Worm (Caenorhabditis elegans) whole organism, early embryonic: ENCODE results near the gene rin-1.

ENCODE experiments used
- B0310.2 ChIP-seq: sonication (generic microtip); optimal IDR thresholded peaks from 2 replicates; lab custom pipeline; 2016; ENCODE audit warnings: mild to moderate bottlenecking, missing genetic modification characterization, missing compliant biosample characterization
- F13C5.2 ChIP-seq: sonication (generic microtip); optimal IDR thresholded peaks from 2 replicates; lab custom pipeline; 2017; ENCODE audit warnings: mild to moderate bottlenecking, missing genetic modification characterization, inconsistent platforms, missing compliant biosample characterization
- aly-1 ChIP-seq: sonication (generic microtip); optimal IDR thresholded peaks from 2 replicates; lab custom pipeline; 2016; ENCODE audit warnings: missing genetic modification characterization, missing compliant biosample characterization
- ama-1 ChIP-seq: fragments of 150-350 bp; optimal IDR thresholded peaks from 2 replicates; lab custom pipeline; 2014
- ceh-13 ChIP-seq: fragments of 200-800 bp; sonication (Bioruptor generic); optimal IDR thresholded peaks from 2 replicates; lab custom pipeline; 2018; ENCODE audit warnings: mild to moderate bottlenecking, missing genetic modification characterization, missing compliant biosample characterization
- ceh-36 ChIP-seq: sonication (generic microtip); optimal IDR thresholded peaks from 2 replicates; lab custom pipeline; 2016; ENCODE audit warnings: missing genetic modification characterization, inconsistent platforms, missing compliant biosample characterization
- ets-7 ChIP-seq: sonication (generic microtip); optimal IDR thresholded peaks from 2 replicates; lab custom pipeline; 2016; ENCODE audit warnings: missing genotype, missing genetic modification characterization, missing compliant biosample characterization
- flt-1 ChIP-seq: fragments of 200-800 bp; sonication (Bioruptor generic); IDR thresholded peaks from 2 replicates; pipeline ENCODE4 v1.3.6; 2022; ENCODE audit warnings: missing genetic modification characterization, missing compliant biosample characterization
- hmbx-1 ChIP-seq: sonication (generic microtip); optimal IDR thresholded peaks from 2 replicates; lab custom pipeline; 2016; ENCODE audit warnings: mild to moderate bottlenecking, missing genetic modification characterization, missing compliant biosample characterization
- hmg-4 ChIP-seq: fragments of 200-800 bp; sonication (Bioruptor generic); optimal IDR thresholded peaks from 2 replicates; lab custom pipeline; 2018; ENCODE audit warnings: mild to moderate bottlenecking, missing genetic modification characterization, missing compliant biosample characterization
- hnd-1 ChIP-seq: sonication (generic microtip); optimal IDR thresholded peaks from 2 replicates; lab custom pipeline; 2016; ENCODE audit warnings: missing genetic modification characterization, missing compliant biosample characterization
- pes-1 ChIP-seq: fragments of 200-800 bp; sonication (Bioruptor generic); IDR thresholded peaks from 2 replicates; pipeline ENCODE4 v1.3.6; 2022; ENCODE audit warnings: missing genetic modification reagents, missing genetic modification characterization, missing compliant biosample characterization
- scrt-1 ChIP-seq: fragments of 200-800 bp; sonication (Bioruptor generic); IDR thresholded peaks from 2 replicates; pipeline ENCODE4 v1.3.6; 2022; ENCODE audit warnings: missing genetic modification characterization, missing compliant biosample characterization
- sea-1 ChIP-seq: fragments of 200-800 bp; sonication (Bioruptor generic); conservative IDR thresholded peaks from 2 replicates; pipeline ENCODE4 v1.3.6; 2022; ENCODE audit warnings: missing genetic modification characterization, missing compliant biosample characterization
- tbx-11 ChIP-seq: fragments of 200-800 bp; sonication (Bioruptor generic); IDR thresholded peaks from 2 replicates; pipeline ENCODE4 v1.3.6; 2022; ENCODE audit warnings: missing genetic modification characterization, missing compliant biosample characterization
- tbx-37 ChIP-seq: fragments of 200-800 bp; sonication (Bioruptor generic); conservative IDR thresholded peaks from 2 replicates; pipeline ENCODE4 v1.3.6; 2022; ENCODE audit warnings: missing genetic modification reagents, missing genetic modification characterization, missing compliant biosample characterization
- tra-4 ChIP-seq: sonication (generic microtip); optimal IDR thresholded peaks from 2 replicates; lab custom pipeline; 2017; ENCODE audit warnings: missing genetic modification characterization, missing compliant biosample characterization

Gene rin-1

DNA sequence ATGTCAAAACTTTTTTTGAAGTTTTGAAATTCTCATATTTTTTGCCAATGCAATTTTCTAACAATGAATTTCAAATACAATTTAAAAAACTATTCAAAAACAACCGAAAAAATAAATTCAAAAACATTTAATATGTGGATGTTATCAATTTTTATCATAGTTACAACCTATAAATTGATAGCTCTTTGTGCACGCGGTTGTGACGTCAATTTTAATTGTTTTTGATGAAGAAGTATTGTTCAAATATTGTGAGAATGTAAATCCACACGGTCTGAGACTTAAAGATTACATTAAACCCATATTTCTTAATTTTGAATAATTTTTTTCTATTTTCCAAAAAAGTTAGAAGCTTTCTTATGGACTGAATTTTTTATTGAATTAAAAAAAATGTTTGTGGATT, 36.6 kb upstream of the rin-1 start:
- TF ChIP-seq hmbx-1 (tag; lab: Kevin White, UChicago) (no peak), tbx-37 (GFP tag; lab: Robert Waterston, UW) (no peak), ceh-36 (tag; lab: Kevin White, UChicago) (no peak), aly-1 (tag; lab: Kevin White, UChicago) (no peak), B0310.2 (no peak), tra-4 (tag; lab: Kevin White, UChicago) (no peak), scrt-1 (no peak)

DNA sequence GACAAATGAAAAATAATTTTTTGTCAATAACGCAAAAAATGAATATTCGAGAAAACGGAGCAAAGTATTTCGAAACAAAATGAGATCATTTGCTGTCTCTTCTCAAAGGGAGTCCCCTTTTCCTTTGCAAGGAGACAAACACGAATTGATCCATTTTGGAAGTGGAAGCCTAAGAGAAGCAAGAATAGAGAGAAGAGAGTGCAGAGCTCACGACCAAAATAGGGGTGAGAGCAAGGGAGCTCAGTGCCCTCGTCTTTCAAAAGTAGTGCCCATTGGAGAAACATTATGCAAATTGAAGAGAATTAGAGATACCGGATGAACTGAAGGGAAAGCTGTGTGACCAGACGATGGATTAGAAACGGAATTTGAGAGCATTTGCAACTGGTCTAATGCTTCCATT, 35.8 kb upstream of the rin-1 start:
- TF ChIP-seq tbx-11 (GFP tag; lab: Robert Waterston, UW) (no peak), ceh-36 (tag; lab: Kevin White, UChicago) (no peak), flt-1 (GFP tag; lab: Robert Waterston, UW) (no peak), sea-1 (GFP tag; lab: Robert Waterston, UW) (no peak), ets-7 (tag; lab: Kevin White, UChicago) (no peak), ama-1 (no peak), pes-1 (GFP tag; lab: Robert Waterston, UW) (no peak), hnd-1 (no peak), aly-1 (tag; lab: Kevin White, UChicago) (no peak), scrt-1 (no peak), B0310.2 (no peak), tbx-37 (GFP tag; lab: Robert Waterston, UW) (no peak), ceh-13 (GFP tag; lab: Kevin White, UChicago) (no peak), hmbx-1 (tag; lab: Kevin White, UChicago) (no peak), tra-4 (tag; lab: Kevin White, UChicago) (no peak)

DNA sequence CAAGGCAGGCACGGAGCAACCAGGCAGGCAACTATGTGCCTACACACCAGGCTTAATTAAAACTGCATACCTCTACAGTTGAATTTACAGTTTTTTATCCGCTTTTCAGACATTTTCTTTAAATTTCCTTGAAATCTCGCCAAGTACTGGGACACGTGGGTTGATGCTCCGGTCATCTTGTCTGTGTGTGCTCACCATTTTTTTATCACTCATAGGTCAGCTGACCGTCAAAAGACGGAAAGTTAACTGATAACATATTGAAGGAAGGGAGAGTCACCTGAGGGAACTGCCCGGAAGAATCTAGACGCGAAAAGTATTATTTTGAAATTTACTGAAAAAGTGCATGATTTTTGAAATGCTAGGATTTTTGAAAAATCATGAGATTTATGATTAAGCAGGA, 35.1 kb upstream of the rin-1 start:
- TF ChIP-seq ceh-36 (tag; lab: Kevin White, UChicago) (no peak), ceh-13 (GFP tag; lab: Kevin White, UChicago) (no peak), tbx-37 (GFP tag; lab: Robert Waterston, UW) (no peak), tbx-11 (GFP tag; lab: Robert Waterston, UW) (no peak), scrt-1 (no peak), hmbx-1 (tag; lab: Kevin White, UChicago) (no peak)

DNA sequence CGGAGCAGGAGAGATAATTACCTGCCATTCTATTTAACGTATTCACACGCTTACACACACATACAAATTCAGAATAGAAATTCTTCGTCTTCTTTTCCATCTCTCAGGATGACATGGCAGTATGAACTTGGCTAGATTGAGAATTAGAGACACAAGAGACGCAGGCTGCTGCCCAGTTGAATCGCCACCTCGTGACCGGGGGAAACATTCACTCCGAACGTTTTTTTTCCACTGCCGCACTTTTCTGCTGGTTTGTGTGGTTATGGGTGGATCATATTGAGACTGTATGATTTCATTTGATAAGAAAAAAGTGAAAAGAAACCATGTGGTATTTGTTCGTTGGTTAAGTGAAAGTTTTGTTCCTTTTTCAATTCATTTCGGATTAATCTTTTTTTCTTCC, 34.2 kb upstream of the rin-1 start:
- TF ChIP-seq F13C5.2 (tag; lab: Kevin White, UChicago) (no peak), aly-1 (tag; lab: Kevin White, UChicago) (no peak), B0310.2 (no peak), ceh-13 (GFP tag; lab: Kevin White, UChicago) (no peak), hnd-1 (no peak), tra-4 (tag; lab: Kevin White, UChicago) (no peak), hmg-4 (no peak), sea-1 (GFP tag; lab: Robert Waterston, UW) (no peak), hmbx-1 (tag; lab: Kevin White, UChicago) (no peak), tbx-37 (GFP tag; lab: Robert Waterston, UW) (no peak), flt-1 (GFP tag; lab: Robert Waterston, UW) (no peak)

DNA sequence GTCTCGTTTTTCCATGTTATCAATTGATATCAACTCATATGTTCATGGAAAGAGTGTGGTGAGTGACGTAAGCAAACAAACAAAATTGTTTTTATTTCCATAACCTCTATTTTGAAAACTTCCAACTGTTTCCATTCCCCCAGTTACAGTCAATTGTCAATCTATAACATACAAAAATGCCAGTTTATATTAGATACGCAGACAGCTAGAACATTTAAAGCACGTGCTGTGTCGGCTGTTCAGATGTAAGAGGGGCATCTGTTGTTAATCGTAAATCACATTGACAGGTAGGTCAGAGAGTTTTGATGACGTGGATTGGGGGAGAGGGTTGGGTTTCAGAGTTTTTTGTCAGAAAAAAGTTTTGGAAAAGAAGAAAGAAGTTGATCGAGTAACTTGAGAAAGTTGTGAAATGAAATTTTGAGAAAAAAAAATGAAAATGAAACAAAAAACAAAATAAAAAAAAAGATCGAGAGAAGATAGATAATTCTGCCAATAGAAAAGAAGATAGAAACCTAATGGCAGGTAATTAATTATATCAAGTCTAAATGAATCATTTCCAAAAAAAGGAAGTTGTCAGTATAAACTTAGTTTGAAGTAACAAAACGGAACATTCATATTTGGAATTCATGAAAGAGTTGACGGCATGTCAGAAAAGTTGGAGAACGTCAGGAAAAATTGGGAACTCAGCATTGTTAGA, 33.3 kb upstream of the rin-1 start:
- no peak for TF ChIP-seq aly-1 (tag; lab: Kevin White, UChicago)
- no peak for TF ChIP-seq hmg-4
- TF ChIP-seq B0310.2 = no peak
- no peak for TF ChIP-seq F13C5.2 (tag; lab: Kevin White, UChicago)
- no peak for TF ChIP-seq sea-1 (GFP tag; lab: Robert Waterston, UW)
- no peak for TF ChIP-seq flt-1 (GFP tag; lab: Robert Waterston, UW)
- no peak for TF ChIP-seq tbx-37 (GFP tag; lab: Robert Waterston, UW)
- TF ChIP-seq pes-1 (GFP tag; lab: Robert Waterston, UW) = no peak
- no peak for TF ChIP-seq tbx-11 (GFP tag; lab: Robert Waterston, UW)
- no peak for TF ChIP-seq hnd-1
- no peak for TF ChIP-seq tra-4 (tag; lab: Kevin White, UChicago)
- TF ChIP-seq ets-7 (tag; lab: Kevin White, UChicago) = no peak
- TF ChIP-seq ama-1 = no peak
- no peak for TF ChIP-seq ceh-13 (GFP tag; lab: Kevin White, UChicago)
- TF ChIP-seq hmbx-1 (tag; lab: Kevin White, UChicago) = no peak
- no peak for TF ChIP-seq ceh-36 (tag; lab: Kevin White, UChicago)
- no peak for TF ChIP-seq scrt-1

DNA sequence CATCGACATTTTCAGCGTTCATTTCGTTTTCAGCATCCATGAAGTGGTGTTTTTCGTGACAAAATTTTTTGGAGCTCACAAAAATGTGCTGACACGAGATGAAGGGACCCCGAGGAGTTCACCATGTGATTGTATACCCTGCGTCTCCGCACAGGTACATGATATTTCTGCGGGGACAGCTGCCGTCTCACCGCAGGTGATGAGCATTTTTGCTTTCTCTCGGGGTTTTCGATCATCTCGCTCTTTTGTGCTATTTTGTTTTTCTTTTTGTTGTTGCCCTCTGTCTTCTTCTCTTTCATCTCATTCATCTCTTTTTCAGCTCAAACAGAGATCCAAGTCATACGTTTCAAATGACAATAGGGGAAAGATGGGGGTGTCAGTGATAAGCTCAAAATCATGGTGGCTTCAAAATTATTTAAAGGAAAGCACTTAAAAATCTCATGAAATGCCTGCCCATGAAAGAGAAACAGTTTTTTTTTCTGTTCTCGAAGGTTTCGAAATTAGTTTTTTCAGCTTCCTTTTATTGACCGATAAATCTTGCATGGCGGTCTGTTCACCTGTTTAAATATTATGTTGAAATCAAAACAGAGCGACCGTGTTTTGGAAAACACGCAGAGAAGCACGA, 32.0 kb upstream of the rin-1 start, which contains the start of gene ret-1:
Gene ret-1 (minus strand): TSS at position 123 of the 625 bp plus-strand sequence.
- TF ChIP-seq tra-4 (tag; lab: Kevin White, UChicago) (no peak), tbx-37 (GFP tag; lab: Robert Waterston, UW) (0 out of 2 replicates have a peak, but pooled peaks have one; percentile 11), hmg-4 (no peak)

DNA sequence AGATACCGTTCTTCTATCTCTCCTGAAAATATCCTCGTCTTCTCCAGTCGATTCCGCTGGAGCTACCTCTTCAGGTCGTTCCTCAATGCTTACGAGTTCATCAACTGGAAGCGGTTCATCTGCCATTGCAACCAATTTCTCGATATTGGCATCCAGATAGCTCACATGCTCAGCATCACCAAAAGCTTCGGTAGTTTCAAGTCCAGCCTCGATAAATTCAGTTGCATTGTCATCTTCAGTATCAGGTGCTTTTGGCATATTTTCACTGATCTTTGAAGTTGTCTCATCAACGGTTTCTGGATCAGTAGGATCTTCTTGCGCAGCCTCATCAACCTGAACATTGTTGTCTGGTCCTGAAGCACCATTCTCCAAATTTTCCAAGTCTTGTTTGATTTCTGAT, 26.3 kb upstream of the rin-1 start:
- no peak for TF ChIP-seq hmg-4
- TF ChIP-seq sea-1 (GFP tag; lab: Robert Waterston, UW) = no peak
- TF ChIP-seq ceh-13 (GFP tag; lab: Kevin White, UChicago) = no peak
- no peak for TF ChIP-seq ceh-36 (tag; lab: Kevin White, UChicago)

DNA sequence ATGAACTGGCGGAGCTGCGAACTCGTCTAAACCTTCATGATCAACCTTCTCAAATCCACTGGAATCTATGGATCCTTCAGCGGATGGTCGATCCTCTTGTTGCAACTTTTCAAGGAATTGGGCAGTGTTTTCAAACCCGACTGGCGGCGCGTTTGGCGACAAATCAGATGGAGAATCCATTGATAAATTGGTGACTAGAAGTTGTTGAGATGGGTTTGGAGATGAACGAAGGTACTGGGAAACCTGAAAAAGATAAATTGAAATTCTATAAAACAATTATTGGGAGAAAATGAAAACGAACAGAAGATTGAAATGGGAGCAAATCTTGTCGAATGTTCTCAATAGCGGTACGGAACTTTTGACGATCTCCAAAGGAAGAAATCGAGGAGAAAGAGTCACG, 22.7 kb upstream of the rin-1 start:
- no peak for TF ChIP-seq hnd-1
- no peak for TF ChIP-seq aly-1 (tag; lab: Kevin White, UChicago)
- no peak for TF ChIP-seq ama-1
- TF ChIP-seq tra-4 (tag; lab: Kevin White, UChicago) = no peak
- TF ChIP-seq tbx-11 (GFP tag; lab: Robert Waterston, UW) = no peak
- no peak for TF ChIP-seq tbx-37 (GFP tag; lab: Robert Waterston, UW)
- TF ChIP-seq sea-1 (GFP tag; lab: Robert Waterston, UW) = no peak
- no peak for TF ChIP-seq ets-7 (tag; lab: Kevin White, UChicago)
- no peak for TF ChIP-seq hmbx-1 (tag; lab: Kevin White, UChicago)
- no peak for TF ChIP-seq scrt-1
- TF ChIP-seq hmg-4 = no peak
- TF ChIP-seq ceh-13 (GFP tag; lab: Kevin White, UChicago) = no peak
- no peak for TF ChIP-seq F13C5.2 (tag; lab: Kevin White, UChicago)
- no peak for TF ChIP-seq B0310.2
- no peak for TF ChIP-seq pes-1 (GFP tag; lab: Robert Waterston, UW)
- TF ChIP-seq flt-1 (GFP tag; lab: Robert Waterston, UW) = no peak
- no peak for TF ChIP-seq ceh-36 (tag; lab: Kevin White, UChicago)
